Fruit fly (Drosophila melanogaster) whole organism, prepupa: ENCODE results near the gene CG12056.

ENCODE experiments used
- Blimp-1 ChIP-seq: fragments of 200-800 bp; sonication (Bioruptor generic); optimal IDR thresholded peaks from 3 replicates; lab custom pipeline; 2017; ENCODE audit warnings: missing biosample characterization, missing genetic modification characterization, mild to moderate bottlenecking, moderate library complexity, missing genetic modification reagents
- CG10631 ChIP-seq: fragments of 200-800 bp; sonication (Bioruptor generic); optimal IDR thresholded peaks from 2 replicates; lab custom pipeline; 2016; ENCODE audit warnings: missing biosample characterization, missing genetic modification characterization
- CG10669 ChIP-seq: fragments of 200-800 bp; sonication (Bioruptor generic); optimal IDR thresholded peaks from 3 replicates; lab custom pipeline; 2018; ENCODE audit warnings: missing biosample characterization, mild to moderate bottlenecking, missing genetic modification characterization, moderate library complexity
- CG11762 ChIP-seq: fragments of 200-800 bp; sonication (Bioruptor generic); optimal IDR thresholded peaks from 3 replicates; lab custom pipeline; 2016; ENCODE audit warnings: missing biosample characterization, missing genetic modification characterization; ENCODE audit not compliant: insufficient read depth
- CG11902 ChIP-seq: fragments of 200-800 bp; sonication (Bioruptor generic); optimal IDR thresholded peaks from 3 replicates; lab custom pipeline; 2016; ENCODE audit warnings: missing biosample characterization, missing genetic modification characterization
- CG1621 ChIP-seq: fragments of 200-800 bp; sonication (Bioruptor generic); optimal IDR thresholded peaks from 3 replicates; lab custom pipeline; 2018; ENCODE audit warnings: missing biosample characterization, mild to moderate bottlenecking, missing genetic modification characterization
- CG16779 ChIP-seq: fragments of 200-800 bp; sonication (Bioruptor generic); optimal IDR thresholded peaks from 3 replicates; lab custom pipeline; 2017; ENCODE audit warnings: missing biosample characterization, mild to moderate bottlenecking, missing genetic modification characterization
- CG3032 ChIP-seq: fragments of 200-800 bp; optimal IDR thresholded peaks from 2 replicates; lab custom pipeline; 2019; ENCODE audit warnings: missing biosample characterization, mild to moderate bottlenecking, missing genetic modification characterization, moderate library complexity
- CG31627 ChIP-seq: fragments of 200-800 bp; sonication (Bioruptor generic); optimal IDR thresholded peaks from 3 replicates; lab custom pipeline; 2016; ENCODE audit warnings: missing biosample characterization, missing genetic modification characterization
- CG32006 ChIP-seq: fragments of 200-800 bp; sonication (Bioruptor generic); optimal IDR thresholded peaks from 3 replicates; lab custom pipeline; 2017; ENCODE audit warnings: missing biosample characterization, mild to moderate bottlenecking, missing genetic modification characterization
- CG34406 ChIP-seq: fragments of 200-800 bp; sonication (Bioruptor generic); optimal IDR thresholded peaks from 3 replicates; lab custom pipeline; 2016; ENCODE audit warnings: missing biosample characterization, missing genetic modification characterization
- CG3919 ChIP-seq: fragments of 200-800 bp; sonication (Bioruptor generic); optimal IDR thresholded peaks from 3 replicates; lab custom pipeline; 2016; ENCODE audit warnings: missing biosample characterization, missing genetic modification characterization
- CG4318 ChIP-seq: fragments of 200-800 bp; sonication (Bioruptor generic); optimal IDR thresholded peaks from 3 replicates; lab custom pipeline; 2017; ENCODE audit warnings: missing biosample characterization, mild to moderate bottlenecking, missing genetic modification characterization
- CG6163 ChIP-seq: fragments of 200-800 bp; sonication (Bioruptor generic); IDR thresholded peaks from 3 replicates; pipeline ENCODE4 v1.3.6; 2022; ENCODE audit warnings: missing biosample characterization, missing genetic modification characterization
- CG6276 ChIP-seq: fragments of 200-800 bp; sonication (Bioruptor generic); optimal IDR thresholded peaks from 2 replicates; lab custom pipeline; 2017; ENCODE audit warnings: missing biosample characterization, mild to moderate bottlenecking, missing genetic modification characterization
- CG6792 ChIP-seq: fragments of 200-800 bp; sonication (Bioruptor generic); optimal IDR thresholded peaks from 3 replicates; lab custom pipeline; 2016; ENCODE audit warnings: missing biosample characterization, missing genetic modification characterization
- CG7368 ChIP-seq: fragments of 200-800 bp; sonication (Bioruptor generic); optimal IDR thresholded peaks from 3 replicates; lab custom pipeline; 2016; ENCODE audit warnings: missing biosample characterization, missing genetic modification characterization
- CG8319 ChIP-seq: fragments of 200-800 bp; sonication (Bioruptor generic); optimal IDR thresholded peaks from 3 replicates; lab custom pipeline; 2016; ENCODE audit warnings: missing biosample characterization, missing genetic modification characterization
- CG9139 ChIP-seq: fragments of 200-800 bp; sonication (Bioruptor generic); optimal IDR thresholded peaks from 3 replicates; lab custom pipeline; 2017; ENCODE audit warnings: missing biosample characterization, mild to moderate bottlenecking, missing genetic modification characterization
- Eip75B ChIP-seq: fragments of 200-800 bp; sonication (Bioruptor generic); optimal IDR thresholded peaks from 3 replicates; lab custom pipeline; 2016; ENCODE audit warnings: missing biosample characterization, missing genetic modification characterization
- Eip78C ChIP-seq: fragments of 200-800 bp; sonication (Bioruptor generic); peaks from one replicate; lab custom pipeline; 2016; ENCODE audit warnings: missing biosample characterization, missing genetic modification characterization
- Eip93F ChIP-seq: fragments of 200-800 bp; sonication (Bioruptor generic); optimal IDR thresholded peaks from 2 replicates; lab custom pipeline; 2016; ENCODE audit warnings: missing biosample characterization, mild to moderate bottlenecking, missing genetic modification characterization
- Ets21C ChIP-seq: fragments of 200-800 bp; sonication (Bioruptor generic); optimal IDR thresholded peaks from 3 replicates; lab custom pipeline; 2016; ENCODE audit warnings: missing biosample characterization, missing genetic modification characterization
- Gug ChIP-seq: fragments of 200-800 bp; sonication (Bioruptor generic); IDR thresholded peaks from 2 replicates; pipeline ENCODE4 v1.3.6; 2022; ENCODE audit warnings: missing biosample characterization, missing genetic modification characterization
- Hr38 ChIP-seq: sonication (Bioruptor generic); optimal IDR thresholded peaks from 2 replicates; lab custom pipeline; 2016; ENCODE audit warnings: missing biosample characterization, missing genetic modification characterization
- Hr39 ChIP-seq: fragments of 200-800 bp; sonication (Bioruptor generic); optimal IDR thresholded peaks from 2 replicates; lab custom pipeline; 2016; ENCODE audit warnings: missing biosample characterization, missing genetic modification characterization
- Hr4 ChIP-seq: fragments of 200-800 bp; sonication (Bioruptor generic); optimal IDR thresholded peaks from 3 replicates; lab custom pipeline; 2016; ENCODE audit warnings: missing biosample characterization, missing genetic modification characterization
- Lpt ChIP-seq: fragments of 200-800 bp; sonication (Bioruptor generic); optimal IDR thresholded peaks from 3 replicates; lab custom pipeline; 2016; ENCODE audit warnings: missing biosample characterization, missing genetic modification characterization
- OdsH ChIP-seq: fragments of 200-800 bp; sonication (Bioruptor generic); optimal IDR thresholded peaks from 3 replicates; lab custom pipeline; 2016; ENCODE audit warnings: missing biosample characterization, missing genetic modification characterization
- Smox ChIP-seq: fragments of 200-800 bp; sonication (Bioruptor generic); optimal IDR thresholded peaks from 3 replicates; lab custom pipeline; 2016; ENCODE audit warnings: missing biosample characterization, missing genetic modification characterization
- Sox102F ChIP-seq: fragments of 200-800 bp; sonication (Bioruptor generic); optimal IDR thresholded peaks from 2 replicates; lab custom pipeline; 2016; ENCODE audit warnings: missing biosample characterization, mild to moderate bottlenecking, missing genetic modification characterization
- Sox14 ChIP-seq: fragments of 200-800 bp; sonication (Bioruptor generic); optimal IDR thresholded peaks from 3 replicates; lab custom pipeline; 2016; ENCODE audit warnings: missing biosample characterization, missing genetic modification characterization
- Sox15 ChIP-seq: fragments of 200-800 bp; sonication (Bioruptor generic); optimal IDR thresholded peaks from 3 replicates; lab custom pipeline; 2016; ENCODE audit warnings: missing biosample characterization, missing genetic modification characterization
- achi ChIP-seq: fragments of 200-800 bp; sonication (Bioruptor generic); optimal IDR thresholded peaks from 3 replicates; lab custom pipeline; 2016; ENCODE audit warnings: missing biosample characterization, missing genetic modification characterization
- acj6 ChIP-seq: fragments of 200-800 bp; sonication (Bioruptor generic); optimal IDR thresholded peaks from 3 replicates; lab custom pipeline; 2016; ENCODE audit warnings: missing biosample characterization, missing genetic modification characterization
- cyc ChIP-seq: fragments of 200-800 bp; sonication (Bioruptor generic); optimal IDR thresholded peaks from 3 replicates; lab custom pipeline; 2016; ENCODE audit warnings: missing biosample characterization, missing genetic modification characterization
- dac ChIP-seq: fragments of 200-800 bp; sonication (Bioruptor generic); optimal IDR thresholded peaks from 2 replicates; lab custom pipeline; 2017; ENCODE audit warnings: missing biosample characterization, mild to moderate bottlenecking, missing genetic modification characterization
- eg ChIP-seq: fragments of 200-800 bp; sonication (Bioruptor generic); IDR thresholded peaks from 3 replicates; pipeline ENCODE4 v1.3.6; 2022; ENCODE audit warnings: missing biosample characterization, missing genetic modification characterization
- esn ChIP-seq: fragments of 200-800 bp; sonication (Bioruptor generic); optimal IDR thresholded peaks from 2 replicates; lab custom pipeline; 2016; ENCODE audit warnings: missing biosample characterization, mild to moderate bottlenecking, missing genetic modification characterization, moderate library complexity
- fd85E ChIP-seq: fragments of 200-800 bp; sonication (Bioruptor generic); optimal IDR thresholded peaks from 3 replicates; lab custom pipeline; 2016; ENCODE audit warnings: missing biosample characterization, missing genetic modification characterization
- pdm3 ChIP-seq: fragments of 200-800 bp; sonication (Bioruptor generic); optimal IDR thresholded peaks from 3 replicates; lab custom pipeline; 2016; ENCODE audit warnings: missing biosample characterization, missing genetic modification characterization
- salr ChIP-seq, 2 experiments: fragments of 200-800 bp; sonication (Bioruptor generic); optimal IDR thresholded peaks; 3 replicates each; lab custom pipeline; 2016 to 2018; ENCODE audit warnings: missing biosample characterization in 2 of 2, missing genetic modification characterization in 2 of 2, mild to moderate bottlenecking in 1 of 2
- spab ChIP-seq: fragments of 200-800 bp; sonication (Bioruptor generic); optimal IDR thresholded peaks from 2 replicates; lab custom pipeline; 2017; ENCODE audit warnings: missing biosample characterization, mild to moderate bottlenecking, missing genetic modification characterization, missing genetic modification reagents
- topi ChIP-seq: fragments of 200-800 bp; sonication (Bioruptor generic); optimal IDR thresholded peaks from 3 replicates; lab custom pipeline; 2016; ENCODE audit warnings: missing biosample characterization, missing genetic modification characterization
- vri ChIP-seq: fragments of 200-800 bp; sonication (Bioruptor generic); optimal IDR thresholded peaks from 3 replicates; lab custom pipeline; 2016; ENCODE audit warnings: missing biosample characterization, mild to moderate bottlenecking, missing genetic modification characterization

CG12056 gene

dm6 chrX:9193604-9194003 lies 1.1 kb downstream of the CG12056 start, which contains the start of gene CG12106 (continued):
- TF ChIP-seq CG8319 (GFP tag; lab: Kevin White, UChicago) (peak; percentile 5), Eip75B (GFP tag; lab: Kevin White, UChicago) (peak; percentile 42), CG6276 (GFP tag; lab: Kevin White, UChicago) (no peak), dac (GFP tag; lab: Kevin White, UChicago) (no peak), CG16779 (tag; lab: Kevin White, UChicago) (no peak), spab (GFP tag; lab: Kevin White, UChicago) (no peak), eg (GFP tag; lab: Robert Waterston, UW) (no peak), CG11762 (peak; percentile 21), Hr4 (GFP tag; lab: Kevin White, UChicago) (peak; percentile 60), CG4318 (peak; percentile 37), acj6 (GFP tag; lab: Kevin White, UChicago) (peak; percentile 47), CG10631 (GFP tag; lab: Kevin White, UChicago) (peak; percentile 17), CG6792 (peak; percentile 38), CG31627 (GFP tag; lab: Kevin White, UChicago) (peak; percentile 65), vri (GFP tag; lab: Kevin White, UChicago) (no peak), fd85E (GFP tag; lab: Kevin White, UChicago) (no peak), topi (GFP tag; lab: Kevin White, UChicago) (peak; percentile 60), Sox15 (GFP tag; lab: Kevin White, UChicago) (no peak), Hr39 (GFP tag; lab: Kevin White, UChicago) (peak; percentile 64), CG3919 (GFP tag; lab: Kevin White, UChicago) (no peak), Eip93F (GFP tag; lab: Kevin White, UChicago) (no peak), Sox102F (no peak), CG7368 (no peak), CG6163 (GFP tag; lab: Robert Waterston, UW) (no peak), pdm3 (GFP tag; lab: Kevin White, UChicago) (peak; percentile 62), CG11902 (peak; percentile 7), achi (GFP tag; lab: Kevin White, UChicago) (peak; percentile 46)
- TF ChIP-seq, all 60 proteins: peak for 29

dm6 chrX:9195311-9195710 lies 2.8 kb downstream of the CG12056 start:
- TF ChIP-seq Ets21C (GFP tag; lab: Kevin White, UChicago) (no peak), Eip93F (GFP tag; lab: Kevin White, UChicago) (no peak), CG7368 (no peak), Blimp-1 (no peak), Lpt (no peak), CG6163 (GFP tag; lab: Robert Waterston, UW) (no peak), topi (GFP tag; lab: Kevin White, UChicago) (no peak), CG1621 (tag; lab: Kevin White, UChicago) (no peak), CG34406 (GFP tag; lab: Kevin White, UChicago) (no peak), CG16779 (tag; lab: Kevin White, UChicago) (no peak), Sox14 (no peak), Hr4 (GFP tag; lab: Kevin White, UChicago) (no peak), dac (GFP tag; lab: Kevin White, UChicago) (no peak), CG32006 (GFP tag; lab: Kevin White, UChicago) (no peak), Hr38 (GFP tag; lab: Kevin White, UChicago) (no peak), Eip75B (GFP tag; lab: Kevin White, UChicago) (no peak), eg (GFP tag; lab: Robert Waterston, UW) (no peak), CG6792 (no peak)

dm6 chrX:9196362-9196761 lies 3.9 kb downstream of the CG12056 start, which contains the start of gene CG12118:
CG12118 (minus strand) TSS chrX:9196414.
- peak; percentile 41 for TF ChIP-seq Sox14
- peak; percentile 61 for TF ChIP-seq CG3032 (tag; lab: Kevin White, UChicago)
- TF ChIP-seq CG11902 = peak; percentile 42
- TF ChIP-seq cyc (GFP tag; lab: Kevin White, UChicago) = peak; percentile 62
- no peak for TF ChIP-seq Blimp-1
- TF ChIP-seq Sox102F = peak; percentile 74
- TF ChIP-seq CG11762 = peak; percentile 5
- no peak for TF ChIP-seq fd85E (GFP tag; lab: Kevin White, UChicago)
- peak; percentile 75 for TF ChIP-seq Gug (GFP tag; lab: Robert Waterston, UW)
- peak; percentile 71 for TF ChIP-seq CG3919 (GFP tag; lab: Kevin White, UChicago)
- peak; percentile 53 for TF ChIP-seq CG31627 (GFP tag; lab: Kevin White, UChicago)
- peak; percentile 69 for TF ChIP-seq CG34406 (GFP tag; lab: Kevin White, UChicago)
- TF ChIP-seq Ets21C (GFP tag; lab: Kevin White, UChicago) = peak; percentile 53
- peak; percentile 68 for TF ChIP-seq CG6792
- TF ChIP-seq eg (GFP tag; lab: Robert Waterston, UW) = no peak; the same call in 1 of the 3 replicates
- TF ChIP-seq salr (GFP tag; optimal IDR thresholded peaks at IDR 0.05; lab: Kevin White, UChicago) = peak in 1 of 2 experiments; percentile 31
- TF ChIP-seq CG32006 (GFP tag; lab: Kevin White, UChicago) = peak; percentile 62
- TF ChIP-seq Smox = peak; percentile 70
- no peak; the same call in 1 of the 3 replicates for TF ChIP-seq CG6163 (GFP tag; lab: Robert Waterston, UW)
- TF ChIP-seq esn = peak; percentile 84
- TF ChIP-seq Eip78C (GFP tag; lab: Kevin White, UChicago) = peak; percentile 87
- peak; percentile 74 for TF ChIP-seq OdsH
- no peak for TF ChIP-seq CG9139 (GFP tag; lab: Kevin White, UChicago)
- peak; percentile 47 for TF ChIP-seq CG10669 (GFP tag; lab: Kevin White, UChicago)
- peak; percentile 45 for TF ChIP-seq CG7368
